Worm (Caenorhabditis elegans) whole organism, early embryonic: ENCODE measurements around the gene M162.15.
A peak's percentile ranks its signal among the peaks of the same experiment; 100 is the strongest.

Experiments
- B0310.2 ChIP-seq: sonication (generic microtip); optimal IDR thresholded peaks from 2 replicates; lab custom pipeline; 2016; ENCODE audit warnings: mild to moderate bottlenecking, missing genetic modification characterization, missing compliant biosample characterization
- F13C5.2 ChIP-seq: sonication (generic microtip); optimal IDR thresholded peaks from 2 replicates; lab custom pipeline; 2017; ENCODE audit warnings: mild to moderate bottlenecking, missing genetic modification characterization, inconsistent platforms, missing compliant biosample characterization
- aly-1 ChIP-seq: sonication (generic microtip); optimal IDR thresholded peaks from 2 replicates; lab custom pipeline; 2016; ENCODE audit warnings: missing genetic modification characterization, missing compliant biosample characterization
- ama-1 ChIP-seq: fragments of 150-350 bp; optimal IDR thresholded peaks from 2 replicates; lab custom pipeline; 2014
- ceh-13 ChIP-seq: fragments of 200-800 bp; sonication (Bioruptor generic); optimal IDR thresholded peaks from 2 replicates; lab custom pipeline; 2018; ENCODE audit warnings: mild to moderate bottlenecking, missing genetic modification characterization, missing compliant biosample characterization
- ceh-36 ChIP-seq: sonication (generic microtip); optimal IDR thresholded peaks from 2 replicates; lab custom pipeline; 2016; ENCODE audit warnings: missing genetic modification characterization, inconsistent platforms, missing compliant biosample characterization
- ets-7 ChIP-seq: sonication (generic microtip); optimal IDR thresholded peaks from 2 replicates; lab custom pipeline; 2016; ENCODE audit warnings: missing genotype, missing genetic modification characterization, missing compliant biosample characterization
- flt-1 ChIP-seq: fragments of 200-800 bp; sonication (Bioruptor generic); IDR thresholded peaks from 2 replicates; pipeline ENCODE4 v1.3.6; 2022; ENCODE audit warnings: missing genetic modification characterization, missing compliant biosample characterization
- hmbx-1 ChIP-seq: sonication (generic microtip); optimal IDR thresholded peaks from 2 replicates; lab custom pipeline; 2016; ENCODE audit warnings: mild to moderate bottlenecking, missing genetic modification characterization, missing compliant biosample characterization
- hmg-4 ChIP-seq: fragments of 200-800 bp; sonication (Bioruptor generic); optimal IDR thresholded peaks from 2 replicates; lab custom pipeline; 2018; ENCODE audit warnings: mild to moderate bottlenecking, missing genetic modification characterization, missing compliant biosample characterization
- hnd-1 ChIP-seq: sonication (generic microtip); optimal IDR thresholded peaks from 2 replicates; lab custom pipeline; 2016; ENCODE audit warnings: missing genetic modification characterization, missing compliant biosample characterization
- pes-1 ChIP-seq: fragments of 200-800 bp; sonication (Bioruptor generic); IDR thresholded peaks from 2 replicates; pipeline ENCODE4 v1.3.6; 2022; ENCODE audit warnings: missing genetic modification reagents, missing genetic modification characterization, missing compliant biosample characterization
- scrt-1 ChIP-seq: fragments of 200-800 bp; sonication (Bioruptor generic); IDR thresholded peaks from 2 replicates; pipeline ENCODE4 v1.3.6; 2022; ENCODE audit warnings: missing genetic modification characterization, missing compliant biosample characterization
- sea-1 ChIP-seq: fragments of 200-800 bp; sonication (Bioruptor generic); conservative IDR thresholded peaks from 2 replicates; pipeline ENCODE4 v1.3.6; 2022; ENCODE audit warnings: missing genetic modification characterization, missing compliant biosample characterization
- tbx-11 ChIP-seq: fragments of 200-800 bp; sonication (Bioruptor generic); IDR thresholded peaks from 2 replicates; pipeline ENCODE4 v1.3.6; 2022; ENCODE audit warnings: missing genetic modification characterization, missing compliant biosample characterization
- tbx-37 ChIP-seq: fragments of 200-800 bp; sonication (Bioruptor generic); conservative IDR thresholded peaks from 2 replicates; pipeline ENCODE4 v1.3.6; 2022; ENCODE audit warnings: missing genetic modification reagents, missing genetic modification characterization, missing compliant biosample characterization
- tra-4 ChIP-seq: sonication (generic microtip); optimal IDR thresholded peaks from 2 replicates; lab custom pipeline; 2017; ENCODE audit warnings: missing genetic modification characterization, missing compliant biosample characterization

The M162.15 gene

ce11 chrV:19771660-19772059 lies at the start of gene M162.15:
M162.15 (minus strand) TSS chrV:19771760.
- TF ChIP-seq tra-4, result no peak
- no peak for TF ChIP-seq scrt-1 (GFP tag; lab: Robert Waterston, UW)
- TF ChIP-seq flt-1, result no peak
- TF ChIP-seq tbx-11 (GFP tag; lab: Robert Waterston, UW), result no peak
- TF ChIP-seq ceh-36 (tag; lab: Kevin White, UChicago), result no peak
- no peak for TF ChIP-seq ceh-13
- no peak for TF ChIP-seq sea-1 (GFP tag; lab: Robert Waterston, UW)
- TF ChIP-seq hmg-4 (GFP tag; lab: Kevin White, UChicago), result no peak
- no peak for TF ChIP-seq ama-1
- TF ChIP-seq hmbx-1 (tag; lab: Kevin White, UChicago), result no peak
- TF ChIP-seq B0310.2 (tag; lab: Kevin White, UChicago), result no peak
- TF ChIP-seq ets-7 (tag; lab: Kevin White, UChicago), result no peak
- no peak for TF ChIP-seq aly-1 (tag; lab: Kevin White, UChicago)
- TF ChIP-seq hnd-1, result no peak
- TF ChIP-seq tbx-37, result no peak
- no peak for TF ChIP-seq F13C5.2 (tag; lab: Kevin White, UChicago)
- no peak for TF ChIP-seq pes-1 (GFP tag; lab: Robert Waterston, UW)

DNA sequence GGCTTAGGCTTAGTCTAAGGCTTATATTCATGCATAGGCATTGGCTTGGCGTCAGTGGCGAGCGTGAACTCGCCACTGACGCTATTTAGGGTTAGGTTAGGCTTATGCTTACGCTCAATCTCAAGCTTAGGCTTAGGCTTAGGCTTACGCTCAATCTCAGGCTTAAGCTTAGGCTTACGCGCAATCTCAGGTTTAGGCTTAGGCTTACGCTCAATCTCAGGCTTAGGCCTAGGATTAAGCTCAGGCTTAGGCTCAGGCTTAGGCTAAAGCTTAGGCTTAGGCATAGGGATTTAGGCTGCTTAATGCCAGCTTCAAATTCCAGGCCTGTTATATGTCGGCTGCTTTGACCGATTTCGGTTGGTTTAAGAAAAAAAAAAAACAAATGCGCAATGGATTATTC lies 48.6 kb upstream of the M162.15 start:
- TF ChIP-seq hmg-4 (GFP tag; lab: Kevin White, UChicago) (no peak), ceh-36 (tag; lab: Kevin White, UChicago) (peak; percentile 87)

DNA sequence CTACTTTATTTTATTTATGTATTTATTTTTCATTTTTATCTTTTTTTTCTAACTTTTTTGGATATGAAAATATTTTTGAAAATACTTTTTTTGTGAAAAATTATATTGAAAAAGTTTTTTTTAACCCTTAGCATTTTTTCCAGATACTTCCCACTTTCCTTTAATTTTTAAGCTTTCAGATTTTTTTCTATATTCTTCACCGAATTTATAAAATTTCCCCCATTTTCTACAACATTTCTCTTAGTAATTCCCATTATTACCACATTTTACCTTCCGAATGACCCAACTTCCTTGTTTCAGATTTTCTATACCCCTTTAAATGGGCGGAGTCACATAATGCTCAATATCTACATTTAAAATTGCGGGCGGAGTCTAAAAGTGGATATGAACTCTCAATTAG lies 43.3 kb upstream of the M162.15 start, which contains the start of gene daf-28:
Gene daf-28, plus strand, starts transcription at position 301 of the 400 bp plus-strand sequence.
- TF ChIP-seq ceh-36 (tag; lab: Kevin White, UChicago) (no peak), scrt-1 (GFP tag; lab: Robert Waterston, UW) (no peak), sea-1 (GFP tag; lab: Robert Waterston, UW) (no peak), ets-7 (tag; lab: Kevin White, UChicago) (no peak), ceh-13 (no peak), hmg-4 (GFP tag; lab: Kevin White, UChicago) (no peak), F13C5.2 (tag; lab: Kevin White, UChicago) (no peak), hmbx-1 (tag; lab: Kevin White, UChicago) (no peak), ama-1 (no peak), flt-1 (no peak), tra-4 (no peak), aly-1 (tag; lab: Kevin White, UChicago) (no peak), pes-1 (GFP tag; lab: Robert Waterston, UW) (no peak), B0310.2 (tag; lab: Kevin White, UChicago) (no peak)

- TF ChIP-seq hnd-1 (no peak), F13C5.2 (tag; lab: Kevin White, UChicago) (no peak)
Observed at ce11 chrV:19805548-19805947, 34.0 kb upstream of the M162.15 start.

ce11 chrV:19802797-19803196 lies 31.2 kb upstream of the M162.15 start:
- no peak for TF ChIP-seq hmg-4 (GFP tag; lab: Kevin White, UChicago)
- no peak for TF ChIP-seq aly-1 (tag; lab: Kevin White, UChicago)
- no peak for TF ChIP-seq tra-4
- no peak for TF ChIP-seq hnd-1
- TF ChIP-seq tbx-37, result no peak
- no peak for TF ChIP-seq F13C5.2 (tag; lab: Kevin White, UChicago)
- no peak for TF ChIP-seq hmbx-1 (tag; lab: Kevin White, UChicago)
- TF ChIP-seq B0310.2 (tag; lab: Kevin White, UChicago), result no peak
- TF ChIP-seq sea-1 (GFP tag; lab: Robert Waterston, UW), result no peak
- no peak for TF ChIP-seq pes-1 (GFP tag; lab: Robert Waterston, UW)
- TF ChIP-seq scrt-1 (GFP tag; lab: Robert Waterston, UW), result no peak
- TF ChIP-seq ceh-13, result no peak
- no peak for TF ChIP-seq flt-1
- no peak for TF ChIP-seq ets-7 (tag; lab: Kevin White, UChicago)
- TF ChIP-seq ceh-36 (tag; lab: Kevin White, UChicago), result no peak
- no peak for TF ChIP-seq tbx-11 (GFP tag; lab: Robert Waterston, UW)
- TF ChIP-seq ama-1, result no peak

ce11 chrV:19801033-19801432 lies 29.5 kb upstream of the M162.15 start, which contains the start of gene Y116F11B.2:
Y116F11B.2 (minus strand) TSS chrV:19801133.
- TF ChIP-seq tbx-11 (GFP tag; lab: Robert Waterston, UW), result no peak
- no peak for TF ChIP-seq pes-1 (GFP tag; lab: Robert Waterston, UW)
- no peak for TF ChIP-seq tra-4
- TF ChIP-seq ceh-36 (tag; lab: Kevin White, UChicago), result no peak
- TF ChIP-seq flt-1, result no peak

- TF ChIP-seq pes-1 (GFP tag; lab: Robert Waterston, UW) (no peak), ets-7 (tag; lab: Kevin White, UChicago) (no peak), ama-1 (no peak), hmbx-1 (tag; lab: Kevin White, UChicago) (no peak), tra-4 (no peak), F13C5.2 (tag; lab: Kevin White, UChicago) (no peak), tbx-37 (no peak), B0310.2 (tag; lab: Kevin White, UChicago) (no peak), hnd-1 (no peak), ceh-13 (no peak), tbx-11 (GFP tag; lab: Robert Waterston, UW) (no peak), flt-1 (no peak), hmg-4 (GFP tag; lab: Kevin White, UChicago) (no peak), scrt-1 (GFP tag; lab: Robert Waterston, UW) (no peak), aly-1 (tag; lab: Kevin White, UChicago) (no peak), sea-1 (GFP tag; lab: Robert Waterston, UW) (no peak), ceh-36 (tag; lab: Kevin White, UChicago) (no peak)
Observed at ce11 chrV:19794931-19795330, 23.4 kb upstream of the M162.15 start, which contains the start of gene M162.7. M162.7 (minus strand) TSS chrV:19795031.

DNA sequence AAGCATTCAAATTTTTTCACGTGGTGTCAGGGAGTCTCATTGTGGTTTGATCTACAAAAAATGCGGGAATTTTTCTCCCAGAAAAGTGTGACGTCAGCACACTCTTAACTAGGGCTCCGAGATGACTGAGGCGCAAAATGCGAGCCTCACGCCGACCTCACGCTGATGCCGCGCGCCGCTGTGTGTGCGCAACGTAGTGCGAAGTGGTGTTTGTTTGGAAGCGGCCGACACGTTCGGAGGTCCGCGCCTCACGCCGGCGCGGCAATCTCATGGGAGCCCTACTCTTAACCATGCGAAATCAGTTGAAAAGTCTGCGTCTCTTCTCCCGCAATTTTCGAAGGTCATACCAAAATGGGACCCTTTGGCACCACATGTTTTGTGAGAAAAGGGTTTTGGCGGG lies 18.7 kb upstream of the M162.15 start:
- no peak for TF ChIP-seq F13C5.2 (tag; lab: Kevin White, UChicago)
- TF ChIP-seq ama-1, result no peak
- TF ChIP-seq tbx-11 (GFP tag; lab: Robert Waterston, UW), result no peak
- TF ChIP-seq tbx-37, result no peak
- TF ChIP-seq tra-4, result no peak
- TF ChIP-seq hnd-1, result no peak
- no peak for TF ChIP-seq ceh-13
- no peak for TF ChIP-seq pes-1 (GFP tag; lab: Robert Waterston, UW)
- no peak for TF ChIP-seq aly-1 (tag; lab: Kevin White, UChicago)
- TF ChIP-seq scrt-1 (GFP tag; lab: Robert Waterston, UW), result no peak
- TF ChIP-seq ceh-36 (tag; lab: Kevin White, UChicago), result no peak
- TF ChIP-seq hmbx-1 (tag; lab: Kevin White, UChicago), result no peak
- no peak for TF ChIP-seq ets-7 (tag; lab: Kevin White, UChicago)
- TF ChIP-seq hmg-4 (GFP tag; lab: Kevin White, UChicago), result no peak
- no peak for TF ChIP-seq B0310.2 (tag; lab: Kevin White, UChicago)
